Worm (Caenorhabditis elegans) whole organism, mixed stage, embryonic: ENCODE results near the gene Y41D4B.14.

Source experiments
- blmp-1 ChIP-seq: fragments of 150-350 bp; optimal IDR thresholded peaks from 2 replicates; lab custom pipeline; 2014; ENCODE audit warnings: missing biosample characterization, missing genetic modification characterization
- ceh-39 ChIP-seq: fragments of 150-350 bp; optimal IDR thresholded peaks from 2 replicates; lab custom pipeline; 2014; ENCODE audit warnings: missing biosample characterization, missing genetic modification characterization
- ceh-43 ChIP-seq: fragments of 200-800 bp; sonication (Bioruptor generic); optimal IDR thresholded peaks from 2 replicates; lab custom pipeline; 2018; ENCODE audit warnings: mild to moderate bottlenecking, missing genetic modification characterization, moderate library complexity, missing compliant biosample characterization
- ces-1 ChIP-seq: fragments of 150-350 bp; optimal IDR thresholded peaks from 2 replicates; lab custom pipeline; 2014; ENCODE audit warnings: missing biosample characterization, missing genetic modification reagents, missing genetic modification characterization
- elt-1 ChIP-seq: sonication (generic microtip); optimal IDR thresholded peaks from 2 replicates; lab custom pipeline; 2017; ENCODE audit warnings: missing genetic modification characterization, mild to moderate bottlenecking, missing compliant biosample characterization, antibody characterized with exemption, moderate library complexity, borderline replicate concordance; ENCODE audit not compliant: insufficient read depth
- elt-3 ChIP-seq: fragments of 150-350 bp; optimal IDR thresholded peaks from 2 replicates; lab custom pipeline; 2014; ENCODE audit warnings: missing biosample characterization, missing genetic modification characterization
- flh-1 ChIP-seq: fragments of 200-800 bp; sonication (Bioruptor generic); optimal IDR thresholded peaks from 2 replicates; lab custom pipeline; 2018; ENCODE audit warnings: mild to moderate bottlenecking, missing genetic modification characterization, moderate library complexity, missing compliant biosample characterization
- hlh-1 ChIP-seq: fragments of 150-350 bp; optimal IDR thresholded peaks from 2 replicates; lab custom pipeline; 2014; ENCODE audit warnings: missing biosample characterization, missing genetic modification reagents, missing genetic modification characterization
- lin-13 ChIP-seq: fragments of 150-350 bp; optimal IDR thresholded peaks from 2 replicates; lab custom pipeline; 2014; ENCODE audit warnings: missing biosample characterization, missing genetic modification characterization
- lin-32 ChIP-seq: fragments of 200-800 bp; sonication (Bioruptor generic); optimal IDR thresholded peaks from 2 replicates; lab custom pipeline; 2018; ENCODE audit warnings: mild to moderate bottlenecking, missing genetic modification characterization, missing compliant biosample characterization
- lsy-2 ChIP-seq: fragments of 150-350 bp; optimal IDR thresholded peaks from 2 replicates; lab custom pipeline; 2014; ENCODE audit warnings: missing biosample characterization, missing genetic modification characterization
- mep-1 ChIP-seq: fragments of 150-350 bp; optimal IDR thresholded peaks from 2 replicates; lab custom pipeline; 2017; ENCODE audit warnings: missing biosample characterization, missing genetic modification reagents, missing genetic modification characterization, inconsistent platforms
- mls-2 ChIP-seq: sonication (generic microtip); optimal IDR thresholded peaks from 2 replicates; lab custom pipeline; 2016; ENCODE audit warnings: mild to moderate bottlenecking, missing genetic modification characterization, moderate library complexity, missing compliant biosample characterization
- nhr-12 ChIP-seq: fragments of 150-350 bp; optimal IDR thresholded peaks from 2 replicates; lab custom pipeline; 2014; ENCODE audit warnings: missing biosample characterization, missing genetic modification characterization
- nhr-2 ChIP-seq: fragments of 150-350 bp; optimal IDR thresholded peaks from 2 replicates; lab custom pipeline; 2014; ENCODE audit warnings: missing biosample characterization, missing genetic modification characterization
- nhr-237 ChIP-seq: fragments of 150-350 bp; optimal IDR thresholded peaks from 2 replicates; lab custom pipeline; 2014; ENCODE audit warnings: missing biosample characterization, missing genetic modification characterization
- nhr-28 ChIP-seq: fragments of 150-350 bp; optimal IDR thresholded peaks from 2 replicates; lab custom pipeline; 2014; ENCODE audit warnings: missing biosample characterization, missing genetic modification characterization
- nhr-76 ChIP-seq: sonication (generic microtip); optimal IDR thresholded peaks from 2 replicates; lab custom pipeline; 2017; ENCODE audit warnings: missing biosample characterization, missing genetic modification characterization
- pha-4 ChIP-seq: fragments of 150-350 bp; optimal IDR thresholded peaks from 2 replicates; lab custom pipeline; 2018; ENCODE audit warnings: missing biosample characterization, missing genetic modification reagents, missing genetic modification characterization
- sem-2 ChIP-seq: fragments of 200-800 bp; sonication (Bioruptor generic); optimal IDR thresholded peaks from 2 replicates; lab custom pipeline; 2018; ENCODE audit warnings: mild to moderate bottlenecking, missing genetic modification characterization, missing compliant biosample characterization
- snpc-4 ChIP-seq: fragments of 150-350 bp; optimal IDR thresholded peaks from 2 replicates; lab custom pipeline; 2014; ENCODE audit warnings: missing biosample characterization, missing genetic modification characterization
- sptf-1 ChIP-seq: sonication (generic microtip); optimal IDR thresholded peaks from 2 replicates; lab custom pipeline; 2017; ENCODE audit warnings: mild to moderate bottlenecking, missing genetic modification characterization, moderate library complexity, missing compliant biosample characterization
- tbx-8 ChIP-seq: fragments of 200-800 bp; sonication (Bioruptor generic); optimal IDR thresholded peaks from 2 replicates; lab custom pipeline; 2018; ENCODE audit warnings: mild to moderate bottlenecking, missing genetic modification characterization, moderate library complexity, missing compliant biosample characterization
- unc-39 ChIP-seq: fragments of 150-350 bp; optimal IDR thresholded peaks from 2 replicates; lab custom pipeline; 2014; ENCODE audit warnings: missing biosample characterization, missing genetic modification characterization
- unc-62 ChIP-seq: fragments of 150-350 bp; optimal IDR thresholded peaks from 2 replicates; lab custom pipeline; 2014; ENCODE audit warnings: missing biosample characterization, missing genetic modification reagents, missing genetic modification characterization
- zip-8 ChIP-seq: fragments of 150-350 bp; optimal IDR thresholded peaks from 2 replicates; lab custom pipeline; 2014; ENCODE audit warnings: missing biosample characterization, missing genetic modification characterization
- ztf-11 ChIP-seq: fragments of 150-350 bp; optimal IDR thresholded peaks from 2 replicates; lab custom pipeline; 2014; ENCODE audit warnings: missing biosample characterization, missing genetic modification characterization

The Y41D4B.14 gene

DNA sequence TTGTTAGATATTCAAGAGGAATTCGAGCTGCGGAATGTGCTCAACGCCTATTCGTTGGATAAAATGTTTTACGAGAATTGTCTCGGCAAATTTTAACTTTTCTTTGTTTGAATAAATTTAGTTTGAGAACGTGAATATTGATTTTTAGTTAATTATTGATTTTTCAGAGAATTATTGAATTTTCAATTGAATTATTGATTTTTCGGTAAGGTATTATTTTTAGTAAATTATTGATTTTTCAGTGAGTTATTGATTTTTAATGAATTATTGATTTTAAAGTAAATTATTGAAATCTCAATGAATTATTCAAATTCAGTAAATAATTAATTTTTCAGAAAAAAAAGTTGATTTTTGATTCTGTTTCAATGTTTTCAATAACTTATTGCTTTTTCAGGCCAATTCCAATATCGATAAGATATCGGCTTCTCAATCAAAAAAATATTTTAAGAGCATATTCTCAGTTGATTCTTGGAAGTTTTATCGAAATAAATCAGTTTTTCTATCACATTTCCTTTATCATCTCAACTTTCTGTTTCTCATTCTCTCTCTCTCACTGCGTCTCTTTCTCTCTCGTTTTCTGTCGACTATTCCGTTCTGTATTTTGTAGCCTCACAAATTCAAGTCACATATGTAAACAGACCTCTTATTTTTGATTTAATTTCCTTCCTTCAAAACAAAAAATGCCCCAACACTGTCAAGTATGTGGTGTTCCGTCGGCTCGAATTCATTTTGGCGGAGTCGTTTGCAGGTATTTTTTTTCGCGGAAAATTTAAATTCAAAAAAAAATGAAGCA, 42.9 kb downstream of the Y41D4B.14 start, which contains the start of gene nhr-92:
Gene nhr-92 (plus strand): TSS at position 576 of the 793 bp plus-strand sequence.
- TF ChIP-seq blmp-1 (tag; lab: Kevin White, UChicago) (no peak), flh-1 (GFP tag; lab: Kevin White, UChicago) (no peak), ces-1 (GFP tag; lab: Kevin White, UChicago) (no peak), mls-2 (tag; lab: Kevin White, UChicago) (no peak), nhr-12 (tag; lab: Kevin White, UChicago) (no peak), nhr-2 (no peak), elt-1 (tag; lab: Kevin White, UChicago) (no peak), nhr-28 (tag; lab: Kevin White, UChicago) (no peak), nhr-237 (no peak), ceh-43 (GFP tag; lab: Kevin White, UChicago) (no peak), lin-13 (tag; lab: Kevin White, UChicago) (no peak), hlh-1 (tag; lab: Kevin White, UChicago) (no peak)
- TF ChIP-seq, all 35 proteins: peak for 0

DNA sequence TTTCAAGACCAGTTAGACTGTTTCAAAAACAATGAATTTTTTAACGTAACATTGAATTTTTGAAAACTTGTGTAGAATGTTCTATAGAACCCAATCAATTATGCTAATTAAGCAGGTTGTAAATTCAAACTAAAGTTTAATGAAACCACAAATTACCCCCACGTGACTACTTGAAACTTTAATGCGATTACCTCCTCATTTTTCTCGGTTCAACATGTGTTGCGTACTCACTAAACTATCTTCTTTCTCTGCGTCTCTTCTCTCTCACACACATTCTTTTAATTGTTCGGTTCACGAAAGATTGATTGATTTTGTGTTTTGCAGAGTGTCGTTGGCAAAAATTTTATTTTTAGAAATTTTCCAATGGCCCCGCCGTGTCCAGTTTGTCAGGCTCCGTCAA, 46.9 kb downstream of the Y41D4B.14 start, which contains the start of gene nhr-87:
Gene nhr-87 (plus strand): TSS at position 318 of the 400 bp plus-strand sequence.
- TF ChIP-seq blmp-1 (tag; lab: Kevin White, UChicago) (no peak), hlh-1 (tag; lab: Kevin White, UChicago) (peak; percentile 22), ces-1 (GFP tag; lab: Kevin White, UChicago) (peak; percentile 47), elt-3 (tag; lab: Kevin White, UChicago) (no peak)

DNA sequence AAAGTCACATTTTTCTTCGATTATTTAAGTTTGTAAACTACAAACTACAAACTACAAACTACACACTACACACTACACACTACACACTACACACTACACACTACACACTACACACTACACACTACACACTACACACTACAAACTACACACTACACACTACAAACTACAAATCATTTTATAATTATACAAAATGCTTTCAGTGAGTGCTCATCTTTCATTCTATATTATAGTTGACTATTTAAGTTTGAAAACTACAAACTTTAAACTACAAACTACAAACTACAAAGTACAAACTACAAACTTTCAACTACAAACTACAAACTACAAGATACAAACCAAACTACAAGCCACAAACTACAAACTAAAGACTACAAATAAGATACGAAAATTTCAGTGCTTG, 47.6 kb downstream of the Y41D4B.14 start:
- no peak for TF ChIP-seq ztf-11
- no peak for TF ChIP-seq tbx-8 (GFP tag; lab: Kevin White, UChicago)
- TF ChIP-seq nhr-76 (tag; lab: Kevin White, UChicago), result no peak
- TF ChIP-seq lin-13 (tag; lab: Kevin White, UChicago), result no peak
- no peak for TF ChIP-seq lin-32 (GFP tag; lab: Kevin White, UChicago)

DNA sequence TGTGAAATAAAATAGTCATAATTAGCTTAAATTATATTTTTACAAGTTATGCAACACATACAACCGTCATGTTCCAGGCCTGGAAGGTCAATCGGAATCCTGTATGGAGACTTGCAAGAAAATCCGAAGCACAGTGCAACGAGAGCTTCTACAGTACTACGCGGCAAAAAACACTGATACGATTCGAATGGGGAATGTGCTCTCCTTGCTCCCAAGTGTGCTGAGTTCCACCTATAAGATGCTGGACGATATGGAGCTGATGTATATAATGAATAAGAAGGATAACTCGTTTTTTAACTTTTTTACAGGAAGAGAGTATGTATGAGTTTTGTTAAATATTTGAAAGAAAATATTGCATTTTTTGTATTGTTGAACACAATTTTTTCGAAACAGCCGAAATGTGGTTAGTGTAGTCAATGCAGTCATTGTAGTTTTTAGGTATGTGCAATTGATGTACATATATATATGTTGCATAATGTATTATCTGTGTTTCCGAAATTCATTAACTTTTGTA, 49.6 kb downstream of the Y41D4B.14 start, which contains the start of gene nhr-146:
Gene nhr-146 (plus strand): TSS at position 464 of the 514 bp plus-strand sequence.
- TF ChIP-seq zip-8 (tag; lab: Kevin White, UChicago), result no peak
- TF ChIP-seq lsy-2 (tag; lab: Kevin White, UChicago), result no peak
- no peak for TF ChIP-seq snpc-4 (tag; lab: Kevin White, UChicago)
- no peak for TF ChIP-seq flh-1 (GFP tag; lab: Kevin White, UChicago)
- no peak for TF ChIP-seq unc-62
- TF ChIP-seq nhr-12 (tag; lab: Kevin White, UChicago), result no peak
- no peak for TF ChIP-seq blmp-1 (tag; lab: Kevin White, UChicago)
- TF ChIP-seq pha-4 (tag; lab: Kevin White, UChicago), result no peak
- no peak for TF ChIP-seq ceh-39 (tag; lab: Kevin White, UChicago)
- no peak for TF ChIP-seq nhr-28 (tag; lab: Kevin White, UChicago)
- TF ChIP-seq elt-3 (tag; lab: Kevin White, UChicago), result no peak
- no peak for TF ChIP-seq ces-1 (GFP tag; lab: Kevin White, UChicago)

DNA sequence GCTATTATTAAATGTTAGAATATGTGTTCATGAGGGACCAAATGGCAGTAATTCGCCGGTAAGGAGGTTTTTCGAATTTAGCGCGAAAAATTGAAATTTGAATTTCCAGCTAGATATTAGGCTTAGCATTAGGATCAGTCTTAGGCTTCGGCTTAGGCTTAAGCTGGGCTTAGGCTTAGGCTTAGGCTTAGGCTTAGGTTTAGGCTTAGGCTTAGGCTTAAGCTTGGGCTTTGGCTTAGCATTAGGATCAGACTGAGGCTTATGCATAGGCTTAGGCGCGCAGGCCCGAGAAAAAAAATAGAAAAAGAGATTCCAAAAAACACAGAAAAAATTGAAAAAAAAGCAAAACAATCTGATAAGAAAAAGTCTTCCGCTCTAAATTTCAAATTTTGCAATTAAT, 51.5 kb downstream of the Y41D4B.14 start:
- no peak for TF ChIP-seq pha-4 (tag; lab: Kevin White, UChicago)
- TF ChIP-seq sptf-1, result no peak
- TF ChIP-seq lin-32 (GFP tag; lab: Kevin White, UChicago), result no peak
- TF ChIP-seq unc-39 (tag; lab: Kevin White, UChicago), result no peak
- TF ChIP-seq tbx-8 (GFP tag; lab: Kevin White, UChicago), result no peak
- no peak for TF ChIP-seq flh-1 (GFP tag; lab: Kevin White, UChicago)
- TF ChIP-seq snpc-4 (tag; lab: Kevin White, UChicago), result no peak
- TF ChIP-seq mls-2 (tag; lab: Kevin White, UChicago), result no peak
- TF ChIP-seq sem-2 (GFP tag; lab: Kevin White, UChicago), result no peak
- TF ChIP-seq mep-1 (tag; lab: Kevin White, UChicago), result no peak
- no peak for TF ChIP-seq nhr-237
- TF ChIP-seq nhr-28 (tag; lab: Kevin White, UChicago), result no peak
- no peak for TF ChIP-seq unc-62
- TF ChIP-seq ceh-43 (GFP tag; lab: Kevin White, UChicago), result no peak
- no peak for TF ChIP-seq zip-8 (tag; lab: Kevin White, UChicago)
